Worm (Caenorhabditis elegans) whole organism, L1 larva: ENCODE measurements around the gene R12B2.6.
A peak's percentile ranks its signal among the peaks of the same experiment; 100 is the strongest.

Experiments
- C16A3.4 ChIP-seq: fragments of 150-350 bp; optimal IDR thresholded peaks from 2 replicates; lab custom pipeline; 2014; ENCODE audit warnings: missing biosample characterization, missing genetic modification characterization
- Y116A8C.19 ChIP-seq: sonication (generic microtip); optimal IDR thresholded peaks from 2 replicates; lab custom pipeline; 2016; ENCODE audit warnings: missing compliant biosample characterization, missing genetic modification characterization, borderline replicate concordance
- aha-1 ChIP-seq: fragments of 150-350 bp; optimal IDR thresholded peaks from 2 replicates; lab custom pipeline; 2014; ENCODE audit warnings: missing biosample characterization, missing genetic modification characterization
- aly-2 ChIP-seq: fragments of 150-350 bp; optimal IDR thresholded peaks from 2 replicates; lab custom pipeline; 2014; ENCODE audit warnings: missing biosample characterization, missing genetic modification characterization
- ama-1 ChIP-seq: fragments of 150-350 bp; optimal IDR thresholded peaks from 2 replicates; lab custom pipeline; 2014
- blmp-1 ChIP-seq: fragments of 150-350 bp; optimal IDR thresholded peaks from 2 replicates; lab custom pipeline; 2014; ENCODE audit warnings: missing biosample characterization, missing genetic modification characterization
- ceh-88 ChIP-seq: fragments of 200-800 bp; sonication (Bioruptor generic); IDR thresholded peaks from 2 replicates; pipeline ENCODE4 v1.3.6; 2022; ENCODE audit warnings: missing genetic modification characterization, missing compliant biosample characterization
- ces-1 ChIP-seq: fragments of 150-350 bp; optimal IDR thresholded peaks from 2 replicates; lab custom pipeline; 2014; ENCODE audit warnings: missing biosample characterization, missing genetic modification reagents, missing genetic modification characterization
- dpl-1 ChIP-seq, 3 experiments: fragments of 150-350 bp in 2 of 3; sonication (generic microtip) in 1 of 3; optimal IDR thresholded peaks; 2 replicates each; lab custom pipeline; 2014 to 2017; ENCODE audit warnings: missing biosample characterization in 3 of 3, missing genetic modification characterization in 3 of 3, missing genetic modification reagents in 3 of 3
- dsc-1 ChIP-seq: sonication (generic microtip); optimal IDR thresholded peaks from 2 replicates; lab custom pipeline; 2016; ENCODE audit warnings: mild to moderate bottlenecking, missing genetic modification characterization, missing compliant biosample characterization
- efl-1 ChIP-seq, 4 experiments: fragments of 150-350 bp; optimal IDR thresholded peaks in 3 of 4; peaks in 1 of 4; 1 replicate in 1 of 4; 2 replicates in 3 of 4; lab custom pipeline; 2014; ENCODE audit warnings: missing biosample characterization in 2 of 4, missing genetic modification characterization in 2 of 4, missing genetic modification reagents in 2 of 4
- efl-3 ChIP-seq: fragments of 200-800 bp; sonication (Bioruptor generic); optimal IDR thresholded peaks from 2 replicates; lab custom pipeline; 2018; ENCODE audit warnings: mild to moderate bottlenecking, missing genetic modification characterization, missing compliant biosample characterization
- egl-27 ChIP-seq, 2 experiments: fragments of 150-350 bp in 1 of 2; sonication (generic microtip); optimal IDR thresholded peaks; 3 replicates each; lab custom pipeline; 2017 to 2018; ENCODE audit warnings: missing biosample characterization in 2 of 2, missing genetic modification characterization in 2 of 2, missing genetic modification reagents in 2 of 2
- fkh-10 ChIP-seq: sonication (generic microtip); optimal IDR thresholded peaks from 2 replicates; lab custom pipeline; 2017; ENCODE audit warnings: missing biosample characterization, missing genetic modification reagents, missing genetic modification characterization
- fkh-4 ChIP-seq: sonication (generic microtip); optimal IDR thresholded peaks from 2 replicates; lab custom pipeline; 2016; ENCODE audit warnings: missing compliant biosample characterization, missing genetic modification characterization, borderline replicate concordance
- fos-1 ChIP-seq: fragments of 150-350 bp; optimal IDR thresholded peaks from 2 replicates; lab custom pipeline; 2014; ENCODE audit warnings: missing biosample characterization, missing genetic modification characterization
- grh-1 ChIP-seq: fragments of 200-800 bp; sonication (Bioruptor generic); IDR thresholded peaks from 2 replicates; pipeline ENCODE4 v1.3.6; 2022; ENCODE audit warnings: missing genetic modification reagents, missing genetic modification characterization, missing compliant biosample characterization
- hlh-17 ChIP-seq: fragments of 200-800 bp; sonication (Bioruptor generic); optimal IDR thresholded peaks from 2 replicates; lab custom pipeline; 2018; ENCODE audit warnings: missing genetic modification characterization, mild to moderate bottlenecking, missing compliant biosample characterization, moderate library complexity, borderline replicate concordance
- hpl-2 ChIP-seq: fragments of 150-350 bp; optimal IDR thresholded peaks from 2 replicates; lab custom pipeline; 2014; ENCODE audit warnings: missing biosample characterization, missing genetic modification reagents, missing genetic modification characterization
- irx-1 ChIP-seq: sonication (generic microtip); optimal IDR thresholded peaks from 2 replicates; lab custom pipeline; 2016; ENCODE audit warnings: missing genetic modification characterization, missing compliant biosample characterization
- isw-1 ChIP-seq: fragments of 200-800 bp; sonication (Bioruptor generic); IDR thresholded peaks from 2 replicates; pipeline ENCODE4 v1.3.6; 2022; ENCODE audit warnings: missing genetic modification characterization, missing compliant biosample characterization
- jun-1 ChIP-seq: fragments of 150-350 bp; optimal IDR thresholded peaks from 2 replicates; lab custom pipeline; 2014; ENCODE audit warnings: missing biosample characterization, missing genetic modification reagents, missing genetic modification characterization
- lin-13 ChIP-seq: fragments of 150-350 bp; optimal IDR thresholded peaks from 2 replicates; lab custom pipeline; 2014; ENCODE audit warnings: missing biosample characterization, missing genetic modification reagents, missing genetic modification characterization
- lin-14 ChIP-seq: fragments of 200-800 bp; sonication (Bioruptor generic); optimal IDR thresholded peaks from 2 replicates; lab custom pipeline; 2018; ENCODE audit warnings: mild to moderate bottlenecking, missing genetic modification characterization, moderate library complexity, missing compliant biosample characterization
- lin-35 ChIP-seq, 2 experiments: fragments of 150-350 bp; optimal IDR thresholded peaks; 2 replicates each; lab custom pipeline; 2014; ENCODE audit warnings: missing biosample characterization in 2 of 2, missing genetic modification characterization in 2 of 2, missing genetic modification reagents in 2 of 2
- lsy-2 ChIP-seq, 2 experiments: fragments of 150-350 bp; optimal IDR thresholded peaks; 2 replicates each; lab custom pipeline; 2014; ENCODE audit warnings: missing biosample characterization in 2 of 2, missing genetic modification characterization in 2 of 2
- mdl-1 ChIP-seq, 2 experiments: fragments of 150-350 bp; optimal IDR thresholded peaks; 2 replicates each; lab custom pipeline; 2014 to 2017; ENCODE audit warnings: missing biosample characterization in 2 of 2, missing genetic modification characterization in 2 of 2, inconsistent platforms in 1 of 2
- mef-2 ChIP-seq: fragments of 150-350 bp; optimal IDR thresholded peaks from 2 replicates; lab custom pipeline; 2014; ENCODE audit warnings: missing biosample characterization, missing genetic modification characterization
- nhr-12 ChIP-seq: sonication (generic microtip); optimal IDR thresholded peaks from 2 replicates; lab custom pipeline; 2017; ENCODE audit warnings: missing biosample characterization, missing genetic modification characterization
- nhr-19 ChIP-seq: fragments of 200-800 bp; sonication (Bioruptor generic); conservative IDR thresholded peaks from 2 replicates; pipeline ENCODE4 v1.3.6; 2022; ENCODE audit warnings: missing genetic modification characterization, missing compliant biosample characterization
- nhr-20 ChIP-seq: sonication (generic microtip); optimal IDR thresholded peaks from 2 replicates; lab custom pipeline; 2016; ENCODE audit warnings: mild to moderate bottlenecking, missing genetic modification characterization, missing compliant biosample characterization
- nhr-237 ChIP-seq: fragments of 150-350 bp; optimal IDR thresholded peaks from 2 replicates; lab custom pipeline; 2014; ENCODE audit warnings: missing biosample characterization, missing genetic modification characterization
- nhr-28 ChIP-seq: fragments of 150-350 bp; optimal IDR thresholded peaks from 2 replicates; lab custom pipeline; 2014; ENCODE audit warnings: missing biosample characterization, missing genetic modification characterization
- nhr-47 ChIP-seq: sonication (generic microtip); optimal IDR thresholded peaks from 2 replicates; lab custom pipeline; 2016; ENCODE audit warnings: mild to moderate bottlenecking, missing genetic modification characterization, moderate library complexity, missing compliant biosample characterization
- nhr-71 ChIP-seq: sonication (generic microtip); optimal IDR thresholded peaks from 2 replicates; lab custom pipeline; 2016; ENCODE audit warnings: mild to moderate bottlenecking, missing genetic modification characterization, moderate library complexity, missing compliant biosample characterization
- nhr-76 ChIP-seq: sonication (generic microtip); optimal IDR thresholded peaks from 2 replicates; lab custom pipeline; 2017; ENCODE audit warnings: missing biosample characterization, missing genetic modification characterization
- nhr-85 ChIP-seq: sonication (generic microtip); peaks from one replicate; lab custom pipeline; 2016; ENCODE audit warnings: missing genetic modification characterization, inconsistent platforms, missing compliant biosample characterization
- nhr-90 ChIP-seq: sonication (generic microtip); optimal IDR thresholded peaks from 2 replicates; lab custom pipeline; 2016; ENCODE audit warnings: mild to moderate bottlenecking, missing genetic modification characterization, missing compliant biosample characterization; ENCODE audit not compliant: poor library complexity
- rnt-1 ChIP-seq: sonication (generic microtip); optimal IDR thresholded peaks from 2 replicates; lab custom pipeline; 2016; ENCODE audit warnings: mild to moderate bottlenecking, missing genetic modification characterization, moderate library complexity, missing compliant biosample characterization
- snu-23 ChIP-seq: sonication (generic microtip); optimal IDR thresholded peaks from 2 replicates; lab custom pipeline; 2016; ENCODE audit warnings: missing genetic modification characterization, missing compliant biosample characterization
- sox-4 ChIP-seq: sonication (generic microtip); optimal IDR thresholded peaks from 2 replicates; lab custom pipeline; 2016; ENCODE audit warnings: missing genetic modification characterization, missing compliant biosample characterization
- unc-130 ChIP-seq: fragments of 150-350 bp; optimal IDR thresholded peaks from 2 replicates; lab custom pipeline; 2017; ENCODE audit warnings: missing biosample characterization, missing genetic modification characterization, inconsistent platforms
- unc-86 ChIP-seq: sonication (generic microtip); optimal IDR thresholded peaks from 2 replicates; lab custom pipeline; 2016; ENCODE audit warnings: missing genetic modification characterization, missing compliant biosample characterization
- unc-98 ChIP-seq: fragments of 200-800 bp; sonication (Bioruptor generic); IDR thresholded peaks from 2 replicates; pipeline ENCODE4 v1.3.6; 2022; ENCODE audit warnings: missing genetic modification characterization, missing compliant biosample characterization
- xbp-1 ChIP-seq: sonication (generic microtip); optimal IDR thresholded peaks from 2 replicates; lab custom pipeline; 2016; ENCODE audit warnings: missing genetic modification characterization, missing compliant biosample characterization
- zip-4 ChIP-seq: fragments of 200-800 bp; sonication (Bioruptor generic); optimal IDR thresholded peaks from 2 replicates; lab custom pipeline; 2018; ENCODE audit warnings: mild to moderate bottlenecking, missing genetic modification characterization, moderate library complexity, missing compliant biosample characterization
- ztf-4 ChIP-seq: fragments of 150-350 bp; optimal IDR thresholded peaks from 2 replicates; lab custom pipeline; 2014; ENCODE audit warnings: missing biosample characterization, missing genetic modification characterization

The R12B2.6 gene

ce11 chrIII:5874263-5874662, 40.3 kb upstream of the R12B2.6 start (continued):
- TF ChIP-seq lin-35 (GFP tag; optimal IDR thresholded peaks at IDR 0.05; lab: Kevin White, UChicago) = peak in 1 of 2 experiments; percentile 72
- no peak for TF ChIP-seq isw-1 (GFP tag; lab: Robert Waterston, UW)
- TF ChIP-seq unc-130 (tag; lab: Kevin White, UChicago) = no peak
- no peak for TF ChIP-seq hlh-17
- TF ChIP-seq nhr-19 = peak; percentile 58
- TF ChIP-seq fos-1 (tag; lab: Kevin White, UChicago) = no peak
- no peak for TF ChIP-seq aha-1 (tag; lab: Kevin White, UChicago)
- peak; percentile 18 for TF ChIP-seq C16A3.4
- TF ChIP-seq egl-27 (tag; optimal IDR thresholded peaks at IDR 0.05; lab: Kevin White, UChicago) = no peak
- peak in 1 of 3 experiments; percentile 31 for TF ChIP-seq dpl-1 (GFP tag; optimal IDR thresholded peaks at IDR 0.05; lab: Kevin White, UChicago)
- peak; percentile 65 for TF ChIP-seq aly-2 (tag; lab: Kevin White, UChicago)
- TF ChIP-seq fkh-10 (GFP tag; lab: Kevin White, UChicago) = no peak
- peak; percentile 54 for TF ChIP-seq ztf-4 (tag; lab: Kevin White, UChicago)
- no peak for TF ChIP-seq sox-4 (tag; lab: Kevin White, UChicago)
- peak; percentile 22; the same call in 1 of the 2 replicates for TF ChIP-seq grh-1 (GFP tag; lab: Robert Waterston, UW)
- no peak for TF ChIP-seq hpl-2 (GFP tag; lab: Kevin White, UChicago)
- no peak for TF ChIP-seq efl-3
- TF ChIP-seq xbp-1 (tag; lab: Kevin White, UChicago) = peak; percentile 16
- TF ChIP-seq Y116A8C.19 (tag; lab: Kevin White, UChicago) = no peak
- peak; percentile 23 for TF ChIP-seq lin-14

DNA sequence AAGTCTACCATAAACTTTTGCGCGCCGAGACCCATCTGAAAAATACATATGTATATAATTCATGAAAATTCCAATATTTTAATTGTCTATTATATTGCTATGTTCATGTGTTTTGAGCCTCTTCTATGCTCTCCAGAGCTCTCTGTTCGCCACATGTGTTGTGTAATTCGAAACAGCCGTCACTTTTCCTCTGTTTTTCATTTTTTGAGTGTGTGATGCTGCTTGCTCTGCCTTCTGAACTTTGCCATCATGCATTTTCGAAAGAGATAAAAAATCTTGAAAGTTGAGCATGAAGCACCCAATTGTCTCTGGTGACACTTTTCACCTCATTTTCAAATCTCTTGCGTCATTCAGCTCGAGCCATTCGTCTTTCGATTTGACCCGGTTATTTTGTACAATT, 38.3 kb upstream of the R12B2.6 start:
- TF ChIP-seq dsc-1 = peak; percentile 98
- TF ChIP-seq fkh-4 (tag; lab: Kevin White, UChicago) = peak; percentile 90
- peak; percentile 23 for TF ChIP-seq nhr-71
- TF ChIP-seq ces-1 (GFP tag; lab: Kevin White, UChicago) = no peak
- TF ChIP-seq lin-14 = peak; percentile 31
- TF ChIP-seq fkh-10 (GFP tag; lab: Kevin White, UChicago) = no peak
- peak; percentile 42 for TF ChIP-seq rnt-1 (tag; lab: Kevin White, UChicago)
- TF ChIP-seq, all 84 proteins: peak for 5

ce11 chrIII:5871760-5872159, 37.8 kb upstream of the R12B2.6 start, which contains the start of the genes F01F1.11 and F01F1.3:
F01F1.11 (minus strand) TSS chrIII:5871877.
F01F1.3 (plus strand) TSS chrIII:5871938.
- TF ChIP-seq nhr-28 (tag; lab: Kevin White, UChicago) (no peak), efl-3 (peak; percentile 48), irx-1 (peak; percentile 91), zip-4 (GFP tag; lab: Kevin White, UChicago) (peak; percentile 51), mef-2 (tag; lab: Kevin White, UChicago) (peak; percentile 13), lin-14 (peak; percentile 85), lsy-2 (tag; optimal IDR thresholded peaks at IDR 0.05; lab: Kevin White, UChicago) (peak; percentile 84 to 88), lin-35 (GFP tag; optimal IDR thresholded peaks at IDR 0.05; lab: Kevin White, UChicago) (peak; percentile 97 to 98), dsc-1 (peak; percentile 59), nhr-19 (peak; percentile 89), mdl-1 (tag; optimal IDR thresholded peaks at IDR 0.05; lab: Kevin White, UChicago) (peak in 1 of 2 experiments; percentile 57), xbp-1 (tag; lab: Kevin White, UChicago) (peak; percentile 89), nhr-237 (tag; lab: Kevin White, UChicago) (no peak), snu-23 (GFP tag; lab: Kevin White, UChicago) (peak; percentile 90), nhr-76 (tag; lab: Kevin White, UChicago) (no peak), efl-1 (optimal IDR thresholded peaks at IDR 0.05; lab: Kevin White, UChicago) (peak; percentile 97 to 98), efl-1 (GFP tag; optimal IDR thresholded peaks at IDR 0.05 in 1 of 2; lab: Kevin White, UChicago) (peak; percentile 96 to 100), nhr-12 (no peak), aha-1 (tag; lab: Kevin White, UChicago) (no peak), blmp-1 (tag; lab: Kevin White, UChicago) (peak; percentile 81), dpl-1 (GFP tag; optimal IDR thresholded peaks at IDR 0.05; lab: Kevin White, UChicago) (peak; percentile 95 to 97 (median 96)), jun-1 (tag; lab: Kevin White, UChicago) (peak; percentile 72), lin-13 (peak; percentile 83), isw-1 (GFP tag; lab: Robert Waterston, UW) (peak; percentile 78), ama-1 (lab: Kevin White, UChicago) (no peak), nhr-47 (tag; lab: Kevin White, UChicago) (peak; percentile 93), nhr-90 (tag; lab: Kevin White, UChicago) (peak; percentile 92), nhr-71 (peak; percentile 92), nhr-20 (tag; lab: Kevin White, UChicago) (peak; percentile 89), egl-27 (tag; optimal IDR thresholded peaks at IDR 0.05; lab: Kevin White, UChicago) (no peak), unc-98 (GFP tag; lab: Robert Waterston, UW) (peak; percentile 19; the same call in 1 of the 2 replicates), ceh-88 (GFP tag; lab: Robert Waterston, UW) (no peak), fos-1 (tag; lab: Kevin White, UChicago) (peak; percentile 57), unc-86 (tag; lab: Kevin White, UChicago) (peak; percentile 79), nhr-85 (tag; lab: Kevin White, UChicago) (peak; percentile 96)
